ENCODE assay signal across 1 fruit fly cellular context in genomic region chrX:2041312-2041918, dm6.
TF ChIP-seq lines count a peak whose summit lies in the region.

Gene CG4313 (plus strand): TSS chrX:2041868.

TF ChIP-seq in whole organism, embryonic, 481 proteins besides CTCF, POLR2A, EP300 and RAD21 (continued from another document):
- peak; percentile 63 for TF ChIP-seq CG13775 (GFP tag; optimal IDR thresholded peaks at IDR 0.05; lab: Kevin White, UChicago)
- no peak for TF ChIP-seq CG12236 (GFP tag; optimal IDR thresholded peaks at IDR 0.05; lab: Kevin White, UChicago)
- TF ChIP-seq CG8089 (GFP tag; optimal IDR thresholded peaks at IDR 0.05; lab: Kevin White, UChicago): peak; percentile 29
- peak; percentile 32 for TF ChIP-seq tup (GFP tag; optimal IDR thresholded peaks at IDR 0.05; lab: Kevin White, UChicago)
- TF ChIP-seq Atf3 (GFP tag; optimal IDR thresholded peaks at IDR 0.05; lab: Kevin White, UChicago): peak; percentile 55
- peak; percentile 49 for TF ChIP-seq CG15514 (GFP tag; optimal IDR thresholded peaks at IDR 0.05; lab: Kevin White, UChicago)
- TF ChIP-seq CG12744 (GFP tag; optimal IDR thresholded peaks at IDR 0.05; lab: Kevin White, UChicago): peak; percentile 26
- TF ChIP-seq Oli (tag; optimal IDR thresholded peaks at IDR 0.05; lab: Kevin White, UChicago): peak; percentile 34
- TF ChIP-seq slbo (GFP tag; IDR thresholded peaks at IDR 0.05; lab: Robert Waterston, UW): peak; percentile 79
- TF ChIP-seq CG5180 (GFP tag; optimal IDR thresholded peaks at IDR 0.05; lab: Kevin White, UChicago): peak; percentile 14
- TF ChIP-seq Eip74EF (GFP tag; optimal IDR thresholded peaks at IDR 0.05; lab: Kevin White, UChicago): no peak
- peak; percentile 61 for TF ChIP-seq CG18262 (tag; optimal IDR thresholded peaks at IDR 0.05; lab: Kevin White, UChicago)
- TF ChIP-seq az2 (GFP tag; optimal IDR thresholded peaks at IDR 0.05; lab: Kevin White, UChicago): peak; percentile 59
- TF ChIP-seq bowl (GFP tag; IDR thresholded peaks at IDR 0.05; lab: Robert Waterston, UW): no peak
- TF ChIP-seq Hr3 (GFP tag; optimal IDR thresholded peaks at IDR 0.05; lab: Kevin White, UChicago): peak; percentile 72
- TF ChIP-seq CG12942 (GFP tag; optimal IDR thresholded peaks at IDR 0.05; lab: Kevin White, UChicago): peak; percentile 46
- no peak for TF ChIP-seq crol (GFP tag; IDR thresholded peaks at IDR 0.05; lab: Robert Waterston, UW)
- peak; percentile 76 for TF ChIP-seq CoRest (tag; optimal IDR thresholded peaks at IDR 0.05; lab: Kevin White, UChicago)
- TF ChIP-seq dimm (GFP tag; IDR thresholded peaks at IDR 0.05; lab: Robert Waterston, UW): no peak
- TF ChIP-seq br (optimal IDR thresholded peaks at IDR 0.05; lab: Kevin White, UChicago): no peak
- peak; percentile 75 for TF ChIP-seq HLH54F (GFP tag; optimal IDR thresholded peaks at IDR 0.05; lab: Kevin White, UChicago)
- TF ChIP-seq tio (GFP tag; optimal IDR thresholded peaks at IDR 0.05; lab: Kevin White, UChicago): peak; percentile 26
- peak; percentile 77 for TF ChIP-seq CG32532 (GFP tag; IDR thresholded peaks at IDR 0.05; lab: Robert Waterston, UW)
- no peak for TF ChIP-seq cg (GFP tag; optimal IDR thresholded peaks at IDR 0.05; lab: Kevin White, UChicago)
- TF ChIP-seq CG3847 (GFP tag; IDR thresholded peaks at IDR 0.05; lab: Robert Waterston, UW): peak; percentile 84
- TF ChIP-seq CG4282 (GFP tag; optimal IDR thresholded peaks at IDR 0.05; lab: Kevin White, UChicago): no peak
- TF ChIP-seq fd3F (GFP tag; optimal IDR thresholded peaks at IDR 0.05; lab: Kevin White, UChicago): peak; percentile 40
- peak; percentile 27 for TF ChIP-seq CG8281 (tag; optimal IDR thresholded peaks at IDR 0.05; lab: Kevin White, UChicago)
- TF ChIP-seq CG3163 (GFP tag; optimal IDR thresholded peaks at IDR 0.05; lab: Kevin White, UChicago): peak; percentile 29
- TF ChIP-seq H2.0 (GFP tag; IDR thresholded peaks at IDR 0.05; lab: Robert Waterston, UW): peak; percentile 42; the same call in 1 of the 2 replicates
- TF ChIP-seq Fer2 (tag; optimal IDR thresholded peaks at IDR 0.05; lab: Kevin White, UChicago): peak; percentile 50
- peak; percentile 45; the same call in 1 of the 2 replicates for TF ChIP-seq CG10366 (GFP tag; IDR thresholded peaks at IDR 0.05; lab: Robert Waterston, UW)
- TF ChIP-seq NC2α (GFP tag; optimal IDR thresholded peaks at IDR 0.05; lab: Kevin White, UChicago): peak; percentile 1
- TF ChIP-seq CG10431 (GFP tag; optimal IDR thresholded peaks at IDR 0.05; lab: Kevin White, UChicago): no peak
- TF ChIP-seq usp (GFP tag; optimal IDR thresholded peaks at IDR 0.05; lab: Kevin White, UChicago): no peak
- TF ChIP-seq nom (GFP tag; optimal IDR thresholded peaks at IDR 0.05; lab: Kevin White, UChicago): no peak
- TF ChIP-seq CG13424 (tag; optimal IDR thresholded peaks at IDR 0.05; lab: Kevin White, UChicago): peak; percentile 77
- peak; percentile 63 for TF ChIP-seq lab (GFP tag; optimal IDR thresholded peaks at IDR 0.05; lab: Kevin White, UChicago)
- TF ChIP-seq CG30431 (GFP tag; optimal IDR thresholded peaks at IDR 0.05; lab: Kevin White, UChicago): no peak
- peak; percentile 53 for TF ChIP-seq Taf1 (GFP tag; IDR thresholded peaks at IDR 0.05; lab: Robert Waterston, UW)
